Worm (Caenorhabditis elegans) whole organism, mixed stage, embryonic: ENCODE measurements around the gene F46C8.1.

Experiments
- M03D4.4 ChIP-seq: sonication (generic microtip); optimal IDR thresholded peaks from 2 replicates; lab custom pipeline; 2017; ENCODE audit warnings: mild to moderate bottlenecking, missing genetic modification characterization, missing compliant biosample characterization
- blmp-1 ChIP-seq: fragments of 150-350 bp; optimal IDR thresholded peaks from 2 replicates; lab custom pipeline; 2014; ENCODE audit warnings: missing biosample characterization, missing genetic modification characterization
- ceh-39 ChIP-seq: fragments of 150-350 bp; optimal IDR thresholded peaks from 2 replicates; lab custom pipeline; 2014; ENCODE audit warnings: missing biosample characterization, missing genetic modification characterization
- ceh-43 ChIP-seq: fragments of 200-800 bp; sonication (Bioruptor generic); optimal IDR thresholded peaks from 2 replicates; lab custom pipeline; 2018; ENCODE audit warnings: mild to moderate bottlenecking, missing genetic modification characterization, moderate library complexity, missing compliant biosample characterization
- ceh-83 ChIP-seq: fragments of 200-800 bp; sonication (Bioruptor generic); optimal IDR thresholded peaks from 2 replicates; lab custom pipeline; 2018; ENCODE audit warnings: mild to moderate bottlenecking, missing genetic modification characterization, missing compliant biosample characterization
- ces-1 ChIP-seq: fragments of 150-350 bp; optimal IDR thresholded peaks from 2 replicates; lab custom pipeline; 2014; ENCODE audit warnings: missing biosample characterization, missing genetic modification reagents, missing genetic modification characterization
- cnd-1 ChIP-seq: fragments of 200-800 bp; sonication (Bioruptor generic); optimal IDR thresholded peaks from 2 replicates; lab custom pipeline; 2018; ENCODE audit warnings: mild to moderate bottlenecking, missing genetic modification characterization, missing compliant biosample characterization
- elt-1 ChIP-seq: sonication (generic microtip); optimal IDR thresholded peaks from 2 replicates; lab custom pipeline; 2017; ENCODE audit warnings: missing genetic modification characterization, mild to moderate bottlenecking, missing compliant biosample characterization, antibody characterized with exemption, moderate library complexity, borderline replicate concordance; ENCODE audit not compliant: insufficient read depth
- elt-3 ChIP-seq: fragments of 150-350 bp; optimal IDR thresholded peaks from 2 replicates; lab custom pipeline; 2014; ENCODE audit warnings: missing biosample characterization, missing genetic modification characterization
- flh-1 ChIP-seq: fragments of 200-800 bp; sonication (Bioruptor generic); optimal IDR thresholded peaks from 2 replicates; lab custom pipeline; 2018; ENCODE audit warnings: mild to moderate bottlenecking, missing genetic modification characterization, moderate library complexity, missing compliant biosample characterization
- hlh-1 ChIP-seq: fragments of 150-350 bp; optimal IDR thresholded peaks from 2 replicates; lab custom pipeline; 2014; ENCODE audit warnings: missing biosample characterization, missing genetic modification reagents, missing genetic modification characterization
- lin-13 ChIP-seq: fragments of 150-350 bp; optimal IDR thresholded peaks from 2 replicates; lab custom pipeline; 2014; ENCODE audit warnings: missing biosample characterization, missing genetic modification characterization
- lin-32 ChIP-seq: fragments of 200-800 bp; sonication (Bioruptor generic); optimal IDR thresholded peaks from 2 replicates; lab custom pipeline; 2018; ENCODE audit warnings: mild to moderate bottlenecking, missing genetic modification characterization, missing compliant biosample characterization
- mab-5 ChIP-seq: fragments of 150-350 bp; optimal IDR thresholded peaks from 2 replicates; lab custom pipeline; 2014; ENCODE audit warnings: missing biosample characterization, missing genetic modification characterization
- mep-1 ChIP-seq: fragments of 150-350 bp; optimal IDR thresholded peaks from 2 replicates; lab custom pipeline; 2017; ENCODE audit warnings: missing biosample characterization, missing genetic modification reagents, missing genetic modification characterization, inconsistent platforms
- nhr-2 ChIP-seq: fragments of 150-350 bp; optimal IDR thresholded peaks from 2 replicates; lab custom pipeline; 2014; ENCODE audit warnings: missing biosample characterization, missing genetic modification characterization
- nhr-237 ChIP-seq: fragments of 150-350 bp; optimal IDR thresholded peaks from 2 replicates; lab custom pipeline; 2014; ENCODE audit warnings: missing biosample characterization, missing genetic modification characterization
- nhr-28 ChIP-seq: fragments of 150-350 bp; optimal IDR thresholded peaks from 2 replicates; lab custom pipeline; 2014; ENCODE audit warnings: missing biosample characterization, missing genetic modification characterization
- nhr-76 ChIP-seq: sonication (generic microtip); optimal IDR thresholded peaks from 2 replicates; lab custom pipeline; 2017; ENCODE audit warnings: missing biosample characterization, missing genetic modification characterization
- sem-2 ChIP-seq: fragments of 200-800 bp; sonication (Bioruptor generic); optimal IDR thresholded peaks from 2 replicates; lab custom pipeline; 2018; ENCODE audit warnings: mild to moderate bottlenecking, missing genetic modification characterization, missing compliant biosample characterization
- sptf-1 ChIP-seq: sonication (generic microtip); optimal IDR thresholded peaks from 2 replicates; lab custom pipeline; 2017; ENCODE audit warnings: mild to moderate bottlenecking, missing genetic modification characterization, moderate library complexity, missing compliant biosample characterization
- tbx-8 ChIP-seq: fragments of 200-800 bp; sonication (Bioruptor generic); optimal IDR thresholded peaks from 2 replicates; lab custom pipeline; 2018; ENCODE audit warnings: mild to moderate bottlenecking, missing genetic modification characterization, moderate library complexity, missing compliant biosample characterization
- unc-120 ChIP-seq: sonication (generic microtip); optimal IDR thresholded peaks from 2 replicates; lab custom pipeline; 2017; ENCODE audit warnings: missing genetic modification characterization, missing compliant biosample characterization; ENCODE audit not compliant: poor library complexity, severe bottlenecking
- unc-39 ChIP-seq: fragments of 150-350 bp; optimal IDR thresholded peaks from 2 replicates; lab custom pipeline; 2014; ENCODE audit warnings: missing biosample characterization, missing genetic modification characterization
- unc-62 ChIP-seq: fragments of 150-350 bp; optimal IDR thresholded peaks from 2 replicates; lab custom pipeline; 2014; ENCODE audit warnings: missing biosample characterization, missing genetic modification reagents, missing genetic modification characterization
- zip-8 ChIP-seq: fragments of 150-350 bp; optimal IDR thresholded peaks from 2 replicates; lab custom pipeline; 2014; ENCODE audit warnings: missing biosample characterization, missing genetic modification characterization
- ztf-11 ChIP-seq: fragments of 150-350 bp; optimal IDR thresholded peaks from 2 replicates; lab custom pipeline; 2014; ENCODE audit warnings: missing biosample characterization, missing genetic modification characterization

F46C8.1 gene

DNA sequence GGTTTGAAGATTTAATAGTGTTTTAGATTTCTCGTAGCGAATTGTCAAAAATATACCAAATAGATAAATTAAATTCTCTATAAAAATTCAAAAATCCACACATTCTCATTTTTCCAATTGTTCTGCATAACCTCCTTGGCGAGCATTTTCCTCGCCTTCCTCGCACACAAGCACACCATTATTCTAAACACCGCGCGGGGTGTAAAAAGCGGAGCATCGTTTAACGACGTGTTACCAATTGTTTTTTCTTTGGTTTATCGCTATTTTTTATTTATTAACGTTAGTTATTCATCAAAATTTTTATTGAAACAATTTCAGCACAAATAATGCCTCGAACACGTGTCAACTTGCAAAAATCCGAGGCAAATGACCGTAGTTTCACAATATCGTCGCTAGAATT lies 16.7 kb downstream of the F46C8.1 start, which contains the start of gene vps-52:
Gene vps-52 (plus strand): TSS at position 319 of the 400 bp plus-strand sequence.
- TF ChIP-seq unc-62 (GFP tag; lab: Kevin White, UChicago), result no peak
- TF ChIP-seq ces-1, result peak; percentile 26
- TF ChIP-seq sem-2 (GFP tag; lab: Kevin White, UChicago), result no peak
- peak; percentile 36 for TF ChIP-seq mep-1 (tag; lab: Kevin White, UChicago)

DNA sequence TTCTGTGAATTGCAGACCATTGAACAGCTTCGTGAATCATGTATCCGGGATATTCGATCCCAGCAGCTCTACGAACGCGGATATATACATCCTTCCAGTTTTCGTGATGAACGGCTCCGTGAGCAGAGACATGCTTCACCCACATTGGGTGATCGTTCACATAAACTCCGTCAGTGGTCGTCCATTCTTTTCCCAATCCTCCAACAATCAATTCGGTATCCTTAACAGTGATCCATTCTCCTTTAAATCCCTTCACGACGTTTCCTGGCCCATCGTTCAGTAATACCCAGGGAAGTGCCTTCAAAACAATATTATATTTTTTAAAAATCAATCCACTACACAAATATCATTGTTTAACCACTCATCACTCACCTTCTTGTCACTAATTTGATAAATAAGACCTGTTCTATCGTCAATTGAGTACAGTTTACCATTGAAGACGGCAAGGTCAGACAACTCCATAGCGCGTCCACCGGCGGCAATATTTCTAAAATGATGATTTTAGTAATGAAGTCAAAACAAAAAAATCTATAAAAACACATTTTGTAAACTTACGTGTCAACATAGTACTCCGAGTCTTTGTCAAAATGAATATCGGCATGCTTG lies 20.5 kb downstream of the F46C8.1 start:
- TF ChIP-seq unc-120 (tag; lab: Kevin White, UChicago), result no peak
- TF ChIP-seq hlh-1 (tag; lab: Kevin White, UChicago), result no peak
- no peak for TF ChIP-seq elt-3 (tag; lab: Kevin White, UChicago)
- TF ChIP-seq mep-1 (tag; lab: Kevin White, UChicago), result no peak
- no peak for TF ChIP-seq lin-32 (GFP tag; lab: Kevin White, UChicago)
- TF ChIP-seq tbx-8 (GFP tag; lab: Kevin White, UChicago), result no peak
- no peak for TF ChIP-seq nhr-237
- TF ChIP-seq nhr-28, result no peak
- no peak for TF ChIP-seq sem-2 (GFP tag; lab: Kevin White, UChicago)
- TF ChIP-seq nhr-2 (tag; lab: Kevin White, UChicago), result no peak
- TF ChIP-seq unc-39, result no peak
- TF ChIP-seq M03D4.4 (tag; lab: Kevin White, UChicago), result no peak
- TF ChIP-seq mab-5 (tag; lab: Kevin White, UChicago), result no peak

DNA sequence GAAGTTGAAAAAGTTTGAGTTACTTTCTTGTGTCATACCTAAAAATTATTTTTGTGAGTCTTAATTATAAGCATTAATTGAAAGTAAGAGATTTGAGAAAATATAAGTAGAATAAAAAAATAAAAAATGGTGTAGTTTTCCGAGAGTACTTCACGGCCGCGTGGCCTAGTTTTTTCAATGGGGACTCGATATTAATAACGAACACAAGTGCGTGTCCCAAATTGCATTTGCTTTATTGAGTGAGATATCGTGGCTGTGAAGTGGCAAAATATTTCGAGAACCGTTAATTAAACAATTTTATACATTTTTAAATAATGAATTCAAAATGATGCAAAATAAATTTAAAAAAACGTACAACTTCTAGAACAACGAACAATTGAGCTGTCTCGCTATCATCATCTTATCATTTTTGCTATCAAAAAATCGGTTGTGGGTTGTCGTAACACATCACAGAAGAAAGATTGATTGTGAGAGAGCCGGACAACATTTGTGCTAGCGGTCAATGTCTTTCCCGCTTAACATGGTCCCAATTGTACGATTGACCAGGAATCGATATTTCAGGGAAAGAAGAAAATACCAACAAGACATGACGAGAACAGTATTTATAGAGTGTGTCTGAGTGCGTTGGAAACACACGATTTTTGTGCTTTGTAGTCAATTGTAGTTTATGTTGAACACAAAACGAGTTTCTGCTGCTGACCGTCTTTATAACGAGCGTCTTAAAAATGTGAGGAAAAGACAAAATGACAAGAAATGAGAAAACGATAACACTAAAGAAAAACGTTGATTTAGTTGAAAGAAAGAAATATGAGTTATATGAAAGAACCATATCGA lies 21.6 kb downstream of the F46C8.1 start, which contains the start of gene apy-1:
Gene apy-1 (minus strand): TSS at position 38 of the 834 bp plus-strand sequence.
- TF ChIP-seq ces-1 (peak; percentile 91), unc-120 (tag; lab: Kevin White, UChicago) (peak; percentile 11), sem-2 (GFP tag; lab: Kevin White, UChicago) (no peak), ceh-39 (peak; percentile 77)

DNA sequence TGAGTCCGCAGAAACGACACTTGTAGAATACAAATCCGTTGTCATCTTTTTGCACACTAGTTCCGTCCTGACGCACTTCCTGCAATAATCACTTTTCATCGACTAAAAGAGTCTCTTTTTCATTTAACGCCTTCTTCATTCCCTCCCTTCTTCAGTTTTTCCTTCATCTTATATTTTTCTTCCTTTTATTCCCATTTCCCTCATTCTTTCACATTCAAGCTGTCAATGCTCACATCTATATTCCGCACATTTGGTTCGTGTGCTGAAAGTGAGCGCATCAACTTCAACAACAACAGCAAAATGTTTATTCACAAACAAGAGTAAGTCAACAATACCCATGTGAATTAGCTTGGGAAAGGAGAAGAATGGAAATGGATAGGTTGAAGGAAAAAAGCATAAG lies 23.8 kb downstream of the F46C8.1 start, which contains the start of gene pcyt-1:
Gene pcyt-1 (plus strand): TSS at position 301 of the 400 bp plus-strand sequence.
- TF ChIP-seq tbx-8 (GFP tag; lab: Kevin White, UChicago) (no peak), unc-62 (GFP tag; lab: Kevin White, UChicago) (no peak), ceh-43 (no peak), nhr-237 (no peak), nhr-2 (tag; lab: Kevin White, UChicago) (no peak), lin-13 (tag; lab: Kevin White, UChicago) (no peak), nhr-28 (no peak), sem-2 (GFP tag; lab: Kevin White, UChicago) (no peak), nhr-76 (tag; lab: Kevin White, UChicago) (no peak), unc-120 (tag; lab: Kevin White, UChicago) (no peak), sptf-1 (tag; lab: Kevin White, UChicago) (no peak), cnd-1 (no peak), zip-8 (tag; lab: Kevin White, UChicago) (no peak), ceh-39 (no peak), M03D4.4 (tag; lab: Kevin White, UChicago) (no peak), hlh-1 (tag; lab: Kevin White, UChicago) (no peak), ztf-11 (no peak), elt-1 (tag; lab: Kevin White, UChicago) (no peak)

DNA sequence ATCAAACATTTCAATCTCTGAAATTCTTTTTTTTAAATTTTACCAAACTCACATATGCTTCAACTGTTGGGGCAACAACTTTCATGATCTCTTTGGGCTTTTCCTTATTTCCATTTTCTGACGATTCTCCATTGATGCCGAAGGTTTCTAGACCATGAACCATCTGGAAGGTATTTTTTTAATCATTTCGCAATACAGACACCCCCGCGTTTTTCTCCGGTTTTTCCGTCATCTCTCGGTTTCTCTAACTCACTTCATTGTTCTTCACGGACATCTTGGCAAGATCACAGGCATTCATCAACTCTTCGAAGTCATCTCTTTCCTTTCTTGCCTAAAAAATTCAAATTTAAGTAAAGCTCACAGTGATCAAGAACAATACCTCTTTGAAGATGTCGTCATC lies 24.9 kb downstream of the F46C8.1 start:
- TF ChIP-seq sptf-1 (tag; lab: Kevin White, UChicago) (no peak), unc-120 (tag; lab: Kevin White, UChicago) (no peak), sem-2 (GFP tag; lab: Kevin White, UChicago) (no peak), blmp-1 (no peak), lin-13 (tag; lab: Kevin White, UChicago) (no peak), ceh-83 (GFP tag; lab: Kevin White, UChicago) (no peak), nhr-2 (tag; lab: Kevin White, UChicago) (no peak), hlh-1 (tag; lab: Kevin White, UChicago) (no peak), ces-1 (no peak), M03D4.4 (tag; lab: Kevin White, UChicago) (no peak), flh-1 (GFP tag; lab: Kevin White, UChicago) (no peak)

DNA sequence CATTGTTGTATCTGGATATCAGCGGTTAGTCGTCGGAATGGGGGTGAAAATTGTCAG lies 25.1 kb downstream of the F46C8.1 start, which contains the start of the genes unc-98 and F08C6.18:
Gene unc-98 (minus strand): TSS at position 48 of the 57 bp plus-strand sequence.
Gene F08C6.18 (minus strand): TSS at position 57 of the 57 bp plus-strand sequence.
- TF ChIP-seq nhr-28, result no peak
- no peak for TF ChIP-seq zip-8 (tag; lab: Kevin White, UChicago)
